Fruit fly (Drosophila melanogaster): ENCODE measurements around the gene mtgo.

mtgo gene

DNA sequence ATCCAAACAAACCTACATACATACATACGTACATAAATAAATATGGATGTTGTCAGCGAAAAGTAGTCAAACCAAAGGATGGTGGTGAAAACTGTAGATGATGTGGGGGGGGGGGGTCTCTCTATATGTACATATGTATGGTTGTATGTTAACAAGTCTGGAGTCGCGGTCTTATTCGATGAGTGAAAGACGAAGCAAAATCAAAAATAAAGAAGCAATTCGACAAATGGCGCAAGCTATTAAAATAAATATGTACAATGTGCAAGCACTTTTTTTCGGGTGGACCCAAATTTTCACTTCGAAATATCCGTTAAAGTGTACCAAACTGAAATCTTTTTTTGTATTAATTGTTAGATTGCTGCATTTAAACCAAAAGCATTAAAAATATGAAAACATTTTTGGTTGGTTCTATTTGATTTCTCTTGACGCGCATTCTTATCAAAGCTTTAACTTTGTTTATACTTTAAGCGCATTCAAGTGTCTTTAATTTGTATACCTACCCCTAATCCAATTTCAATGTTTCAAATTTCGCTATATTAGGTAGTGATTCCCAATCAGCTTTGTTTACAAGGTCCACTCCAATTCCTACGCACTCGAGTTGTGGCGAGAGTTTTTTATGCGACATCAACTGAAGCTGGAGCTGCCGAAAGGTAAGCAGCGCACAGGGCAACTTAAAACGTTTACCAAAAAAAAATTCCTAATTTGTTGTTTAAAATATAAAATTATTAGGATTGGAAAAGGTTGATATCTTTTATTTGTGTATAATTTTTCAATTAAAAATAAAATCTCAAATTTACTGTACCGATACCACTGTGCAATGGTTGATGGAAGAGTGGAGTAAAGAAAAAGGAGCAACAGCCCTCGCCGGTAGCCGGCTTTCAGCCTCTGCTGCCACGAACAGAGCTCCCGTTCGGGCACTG is 139.4 kb downstream of the mtgo start, which contains the start of gene CG31807 (continued):
- TF ChIP-seq Eip75B (GFP tag; optimal IDR thresholded peaks at IDR 0.05) (peak; percentile 96), CG11294 (GFP tag; IDR thresholded peaks at IDR 0.05) (peak; percentile 45), fd59A (GFP tag; optimal IDR thresholded peaks at IDR 0.05) (peak; percentile 96), spab (GFP tag; optimal IDR thresholded peaks at IDR 0.05) (peak; percentile 94), CG1621 (tag; optimal IDR thresholded peaks at IDR 0.05) (peak; percentile 95), CG8119 (GFP tag; IDR thresholded peaks at IDR 0.05) (peak; percentile 98), net (GFP tag; optimal IDR thresholded peaks at IDR 0.05) (peak; percentile 96), CG6808 (GFP tag; optimal IDR thresholded peaks at IDR 0.05) (peak; percentile 97), CG8632 (GFP tag; optimal IDR thresholded peaks at IDR 0.05) (peak; percentile 97), Sox15 (GFP tag; optimal IDR thresholded peaks at IDR 0.05) (peak; percentile 88)

DNA sequence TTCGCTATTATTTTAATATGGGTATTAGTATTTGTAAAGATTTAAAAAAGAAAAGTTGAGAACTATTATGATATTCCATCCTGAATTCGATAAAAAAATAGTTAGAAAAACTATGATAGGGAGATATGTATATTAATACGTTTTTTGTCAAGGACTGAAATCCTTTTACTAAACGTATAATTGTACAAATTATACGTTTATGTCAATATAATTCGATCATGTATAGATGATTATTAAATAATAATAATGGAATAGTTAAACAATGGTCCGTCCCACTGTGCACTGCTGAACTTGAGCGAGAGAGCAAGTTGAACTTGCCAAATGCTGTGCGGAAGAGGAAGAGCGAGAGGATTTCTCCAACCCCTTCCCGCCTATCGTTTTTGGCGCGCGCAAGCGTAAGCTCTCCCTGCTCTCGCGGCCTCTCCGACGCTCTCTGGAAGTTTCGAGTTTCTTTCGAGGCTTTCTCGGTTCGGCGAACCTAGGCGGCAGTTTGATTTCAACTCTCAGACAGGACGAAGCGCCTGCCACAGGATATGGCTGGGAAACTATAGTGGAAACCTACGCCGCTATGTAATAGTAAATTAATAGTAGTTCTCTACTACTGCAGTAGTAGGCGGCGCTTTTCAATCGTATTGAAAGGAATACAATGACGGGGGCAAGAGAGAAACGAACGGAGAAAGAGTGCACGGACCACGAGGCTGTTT is 140.2 kb downstream of the mtgo start:
- TF ChIP-seq Ets21C (GFP tag; optimal IDR thresholded peaks at IDR 0.05) (no peak), Ets96B (tag; optimal IDR thresholded peaks at IDR 0.05) (peak; percentile 85), achi (GFP tag; optimal IDR thresholded peaks at IDR 0.05) (peak; percentile 85), dsx (GFP tag; optimal IDR thresholded peaks at IDR 0.05; ENCODE audit: poor library complexity, severe bottlenecking) (peak; percentile 81), CG6792 (GFP tag; optimal IDR thresholded peaks at IDR 0.05) (peak; percentile 82), CG11762 (GFP tag; optimal IDR thresholded peaks at IDR 0.05; ENCODE audit: insufficient read depth) (peak; percentile 78), pdm3 (GFP tag; optimal IDR thresholded peaks at IDR 0.05) (peak; percentile 66), Blimp-1 (GFP tag; optimal IDR thresholded peaks at IDR 0.05) (no peak), Gug (GFP tag; IDR thresholded peaks at IDR 0.05) (peak; percentile 43; the same call in 1 of the 2 replicates), eg (GFP tag; IDR thresholded peaks at IDR 0.05) (peak; percentile 66), CG16779 (tag; optimal IDR thresholded peaks at IDR 0.05) (peak; percentile 73), CG7368 (GFP tag; optimal IDR thresholded peaks at IDR 0.05) (peak; percentile 43), acj6 (GFP tag; optimal IDR thresholded peaks at IDR 0.05) (peak; percentile 85), CG6163 (GFP tag; IDR thresholded peaks at IDR 0.05) (peak; percentile 54), CG10669 (GFP tag; optimal IDR thresholded peaks at IDR 0.05) (peak; percentile 60), ss (GFP tag; optimal IDR thresholded peaks at IDR 0.05) (peak; percentile 79 to 83), CG9139 (GFP tag; optimal IDR thresholded peaks at IDR 0.05) (peak; percentile 48), net (GFP tag; optimal IDR thresholded peaks at IDR 0.05) (peak; percentile 85), CG31627 (GFP tag; optimal IDR thresholded peaks at IDR 0.05) (no peak), fd85E (GFP tag; optimal IDR thresholded peaks at IDR 0.05) (peak; percentile 29), CG6854 (GFP tag; optimal IDR thresholded peaks at IDR 0.05) (peak; percentile 9), CG4318 (GFP tag; optimal IDR thresholded peaks at IDR 0.05) (peak; percentile 66), Hr4 (GFP tag; optimal IDR thresholded peaks at IDR 0.05) (peak; percentile 70), Eip93F (GFP tag; optimal IDR thresholded peaks at IDR 0.05) (no peak), Hr38 (GFP tag; optimal IDR thresholded peaks at IDR 0.05) (no peak), CG34406 (GFP tag; optimal IDR thresholded peaks at IDR 0.05) (peak; percentile 83), CG8319 (GFP tag; optimal IDR thresholded peaks at IDR 0.05) (peak; percentile 49), CG3919 (GFP tag; optimal IDR thresholded peaks at IDR 0.05) (peak; percentile 81), lz (GFP tag; optimal IDR thresholded peaks at IDR 0.05) (peak; percentile 21), CG11902 (GFP tag; optimal IDR thresholded peaks at IDR 0.05) (peak; percentile 27), esn (GFP tag; optimal IDR thresholded peaks at IDR 0.05) (peak; percentile 74), CG8119 (GFP tag; IDR thresholded peaks at IDR 0.05) (peak; percentile 71; the same call in 2 of the 3 replicates), CG6276 (GFP tag; optimal IDR thresholded peaks at IDR 0.05) (peak; percentile 79), fd59A (GFP tag; optimal IDR thresholded peaks at IDR 0.05) (peak; percentile 68), Hr39 (GFP tag; optimal IDR thresholded peaks at IDR 0.05) (no peak), topi (GFP tag; optimal IDR thresholded peaks at IDR 0.05) (no peak), salr (GFP tag; optimal IDR thresholded peaks at IDR 0.05) (peak in 1 of 2 experiments; percentile 89), vri (GFP tag; optimal IDR thresholded peaks at IDR 0.05) (peak; percentile 0), spab (GFP tag; optimal IDR thresholded peaks at IDR 0.05) (peak; percentile 76)

Measured in whole organism, prepupa.